Worm (Caenorhabditis elegans): ENCODE data around the gene F53F4.2.

Gene F53F4.2

DNA sequence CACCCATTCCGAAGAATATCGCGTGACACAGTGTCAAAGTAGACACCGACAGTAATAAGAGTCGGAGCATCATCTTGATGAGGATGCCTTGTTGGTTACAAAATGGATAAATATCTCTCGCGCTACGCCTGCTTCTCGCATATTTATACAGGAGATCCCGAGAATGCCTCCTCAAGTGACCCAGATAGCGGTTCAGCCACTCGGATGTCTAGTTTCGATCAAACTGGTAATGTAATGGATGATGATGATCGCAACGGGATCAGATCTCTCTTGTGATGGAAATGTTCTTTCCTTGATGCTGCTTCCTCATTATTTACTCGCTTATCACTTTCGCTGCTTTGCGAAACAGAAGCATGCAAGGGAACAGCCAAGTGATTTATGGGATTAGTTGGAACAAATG lies 25.6 kb downstream of the F53F4.2 start, which contains the start of gene grl-17:
grl-17 (minus strand) TSS at position 101 of the 400 bp plus-strand sequence.
- TF ChIP-seq aly-2 (tag; optimal IDR thresholded peaks at IDR 0.05): no peak
- TF ChIP-seq nhr-77 (tag; optimal IDR thresholded peaks at IDR 0.05): no peak
- no peak for TF ChIP-seq nhr-129 (tag; optimal IDR thresholded peaks at IDR 0.05)
- no peak for TF ChIP-seq R02D3.7 (tag; optimal IDR thresholded peaks at IDR 0.05)

DNA sequence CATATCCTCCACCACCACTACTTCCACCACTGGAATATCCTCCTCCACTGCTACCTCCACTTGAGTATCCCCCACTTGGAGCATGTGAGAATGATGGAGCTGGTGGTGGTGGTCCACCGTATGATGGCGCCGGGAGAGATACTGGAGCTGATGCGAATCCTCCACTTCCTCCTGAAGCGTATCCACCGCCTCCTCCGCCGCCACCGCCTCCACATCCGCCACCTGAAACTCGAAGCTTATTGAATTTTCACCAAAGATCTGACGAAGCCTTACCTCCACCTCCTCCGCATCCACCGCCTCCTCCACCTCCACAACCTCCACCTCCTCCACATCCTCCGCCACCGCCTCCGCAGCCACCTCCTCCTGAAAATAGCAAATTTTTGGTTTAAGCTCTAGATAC lies 26.6 kb downstream of the F53F4.2 start:
- TF ChIP-seq unc-39 (tag; optimal IDR thresholded peaks at IDR 0.05): no peak
- no peak for TF ChIP-seq lin-39 (tag; optimal IDR thresholded peaks at IDR 0.05)
- no peak for TF ChIP-seq unc-62 (GFP tag; optimal IDR thresholded peaks at IDR 0.05)
- TF ChIP-seq zag-1 (tag; optimal IDR thresholded peaks at IDR 0.05): no peak
- no peak for TF ChIP-seq lin-11 (tag; optimal IDR thresholded peaks at IDR 0.05)
- no peak for TF ChIP-seq R02D3.7 (tag; optimal IDR thresholded peaks at IDR 0.05)
- TF ChIP-seq nhr-11 (tag; optimal IDR thresholded peaks at IDR 0.05): no peak
- TF ChIP-seq nhr-25 (tag; optimal IDR thresholded peaks at IDR 0.05): no peak
- TF ChIP-seq alr-1 (tag; optimal IDR thresholded peaks at IDR 0.05): no peak
- no peak for TF ChIP-seq unc-55 (GFP tag; optimal IDR thresholded peaks at IDR 0.05)
- TF ChIP-seq nhr-77 (tag; optimal IDR thresholded peaks at IDR 0.05): no peak
- TF ChIP-seq nhr-21 (tag; optimal IDR thresholded peaks at IDR 0.05): no peak
- no peak for TF ChIP-seq ceh-16 (tag; optimal IDR thresholded peaks at IDR 0.05)
- no peak for TF ChIP-seq mdl-1 (tag; optimal IDR thresholded peaks at IDR 0.05)
- no peak for TF ChIP-seq ama-1 (optimal IDR thresholded peaks at IDR 0.05)
- no peak for TF ChIP-seq lsy-2 (tag; optimal IDR thresholded peaks at IDR 0.05)
- no peak for TF ChIP-seq dmd-4 (tag; optimal IDR thresholded peaks at IDR 0.05)

ce11 chrV:13559978-13560377 lies 29.4 kb downstream of the F53F4.2 start, which contains the start of gene C56A3.8:
Gene C56A3.8, plus strand, starts transcription at chrV:13560278.
- TF ChIP-seq lsy-2 (tag; optimal IDR thresholded peaks at IDR 0.05) (no peak), ztf-1 (GFP tag; conservative IDR thresholded peaks at IDR 0.05) (no peak), R02D3.7 (tag; optimal IDR thresholded peaks at IDR 0.05) (no peak), nhr-129 (tag; optimal IDR thresholded peaks at IDR 0.05) (no peak), sem-4 (tag; optimal IDR thresholded peaks at IDR 0.05) (no peak), alr-1 (tag; optimal IDR thresholded peaks at IDR 0.05) (no peak), elt-1 (tag; optimal IDR thresholded peaks at IDR 0.05) (no peak), nhr-77 (tag; optimal IDR thresholded peaks at IDR 0.05) (no peak), lin-39 (tag; optimal IDR thresholded peaks at IDR 0.05) (no peak), ztf-11 (tag; optimal IDR thresholded peaks at IDR 0.05) (no peak), mbf-1 (tag; optimal IDR thresholded peaks at IDR 0.05) (no peak), lin-11 (tag; optimal IDR thresholded peaks at IDR 0.05) (no peak), unc-55 (GFP tag; optimal IDR thresholded peaks at IDR 0.05) (no peak), ztf-4 (tag; optimal IDR thresholded peaks at IDR 0.05) (no peak), lin-13 (GFP tag; optimal IDR thresholded peaks at IDR 0.05) (no peak), elt-3 (tag; optimal IDR thresholded peaks at IDR 0.05) (no peak), ama-1 (optimal IDR thresholded peaks at IDR 0.05) (no peak), nhr-23 (tag; optimal IDR thresholded peaks at IDR 0.05) (no peak)

DNA sequence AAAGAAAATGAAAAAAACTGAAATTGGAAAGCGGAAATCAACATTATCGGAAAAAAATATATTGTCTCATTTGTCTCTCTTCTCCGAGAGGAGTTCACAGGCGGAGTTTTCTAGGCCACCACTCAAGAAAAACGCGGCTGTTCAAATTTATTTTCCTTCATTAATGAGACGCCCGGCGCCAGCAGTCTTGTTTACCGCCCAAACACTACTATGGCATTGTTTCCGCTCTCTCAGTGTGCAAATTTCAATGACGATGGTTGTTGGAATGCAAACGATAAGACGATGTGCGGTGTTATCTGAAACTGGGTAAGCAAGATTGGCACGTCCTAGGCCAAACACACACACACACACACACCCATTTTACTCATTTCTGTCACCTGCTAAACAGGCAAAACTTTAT lies 32.6 kb downstream of the F53F4.2 start, which contains the start of gene cav-2:
cav-2 (plus strand) TSS at position 359 of the 400 bp plus-strand sequence.
- TF ChIP-seq nhr-11 (tag; optimal IDR thresholded peaks at IDR 0.05) (no peak), sma-3 (GFP tag; optimal IDR thresholded peaks at IDR 0.05) (peak; percentile 83), sma-9 (GFP tag; optimal IDR thresholded peaks at IDR 0.05) (peak; percentile 85), sma-9 (tag; optimal IDR thresholded peaks at IDR 0.05) (no peak), alr-1 (tag; optimal IDR thresholded peaks at IDR 0.05) (no peak), peb-1 (tag; optimal IDR thresholded peaks at IDR 0.05) (no peak), egl-27 (tag; optimal IDR thresholded peaks at IDR 0.05) (peak; percentile 36), lin-11 (tag; optimal IDR thresholded peaks at IDR 0.05) (peak; percentile 34), lsy-2 (tag; optimal IDR thresholded peaks at IDR 0.05) (peak; percentile 58 to 83), unc-55 (GFP tag; optimal IDR thresholded peaks at IDR 0.05) (peak; percentile 92), crh-2 (tag; optimal IDR thresholded peaks at IDR 0.05) (peak; percentile 84), sem-4 (tag; optimal IDR thresholded peaks at IDR 0.05) (peak; percentile 59), lin-39 (tag; optimal IDR thresholded peaks at IDR 0.05) (no peak), elt-3 (tag; optimal IDR thresholded peaks at IDR 0.05) (no peak), F13H6.1 (tag; optimal IDR thresholded peaks at IDR 0.05) (peak; percentile 81), fos-1 (tag; optimal IDR thresholded peaks at IDR 0.05) (peak; percentile 87), R02D3.7 (tag; optimal IDR thresholded peaks at IDR 0.05) (no peak), skn-1 (tag; optimal IDR thresholded peaks at IDR 0.05) (no peak), nhr-6 (tag; optimal IDR thresholded peaks at IDR 0.05) (no peak), gmeb-1 (tag; optimal IDR thresholded peaks at IDR 0.05) (peak; percentile 96), Y55F3AM.14 (GFP tag; optimal IDR thresholded peaks at IDR 0.05) (no peak), nhr-23 (tag; optimal IDR thresholded peaks at IDR 0.05) (no peak), aly-2 (tag; optimal IDR thresholded peaks at IDR 0.05) (no peak), mab-5 (tag; optimal IDR thresholded peaks at IDR 0.05) (peak; percentile 73), unc-39 (tag; optimal IDR thresholded peaks at IDR 0.05) (no peak), dmd-4 (tag; optimal IDR thresholded peaks at IDR 0.05) (no peak), nhr-129 (tag; optimal IDR thresholded peaks at IDR 0.05) (peak; percentile 48), nhr-77 (tag; optimal IDR thresholded peaks at IDR 0.05) (no peak), zag-1 (tag; optimal IDR thresholded peaks at IDR 0.05) (no peak), mdl-1 (tag; optimal IDR thresholded peaks at IDR 0.05) (peak in 1 of 2 experiments; percentile 13), nhr-237 (tag; optimal IDR thresholded peaks at IDR 0.05) (no peak), mbf-1 (tag; optimal IDR thresholded peaks at IDR 0.05) (no peak), snpc-4 (tag; optimal IDR thresholded peaks at IDR 0.05) (peak; percentile 62), nhr-25 (tag; optimal IDR thresholded peaks at IDR 0.05) (peak; percentile 72), ztf-4 (tag; optimal IDR thresholded peaks at IDR 0.05) (no peak), ceh-16 (tag; optimal IDR thresholded peaks at IDR 0.05) (no peak), ztf-11 (tag; optimal IDR thresholded peaks at IDR 0.05) (no peak), nhr-12 (tag; optimal IDR thresholded peaks at IDR 0.05) (no peak), ZK546.5 (tag; optimal IDR thresholded peaks at IDR 0.05) (no peak)

Measured in whole organism, L2 larva.